Fruit fly (Drosophila melanogaster) whole organism, embryonic: ENCODE results near the gene bt.

Experiments used
- BEAF-32 ChIP-seq: fragments of 200-800 bp; sonication (Bioruptor generic); optimal IDR thresholded peaks from 3 replicates; lab custom pipeline; 2017; ENCODE audit warnings: missing biosample characterization, missing genetic modification characterization, mild to moderate bottlenecking, moderate library complexity, missing genetic modification reagents
- CG12659 ChIP-seq: fragments of 200-800 bp; sonication (Bioruptor generic); optimal IDR thresholded peaks from 3 replicates; lab custom pipeline; 2017; ENCODE audit warnings: mild to moderate bottlenecking, missing biosample characterization, missing genetic modification reagents, missing genetic modification characterization
- CG15514 ChIP-seq: fragments of 200-800 bp; sonication (Bioruptor generic); optimal IDR thresholded peaks from 3 replicates; lab custom pipeline; 2017; ENCODE audit warnings: missing biosample characterization, missing genetic modification characterization, mild to moderate bottlenecking, moderate library complexity, missing genetic modification reagents
- CG17186 ChIP-seq: fragments of 200-800 bp; sonication (Bioruptor generic); optimal IDR thresholded peaks from 3 replicates; lab custom pipeline; 2017; ENCODE audit warnings: missing biosample characterization, missing genetic modification reagents, missing genetic modification characterization
- CG17802 ChIP-seq: fragments of 200-800 bp; sonication (Bioruptor generic); optimal IDR thresholded peaks from 2 replicates; lab custom pipeline; 2018; ENCODE audit warnings: missing biosample characterization, mild to moderate bottlenecking, missing genetic modification characterization, moderate library complexity
- CG18476 ChIP-seq: fragments of 200-800 bp; sonication (Bioruptor generic); optimal IDR thresholded peaks from 2 replicates; lab custom pipeline; 2016; ENCODE audit warnings: missing biosample characterization, mild to moderate bottlenecking, missing genetic modification characterization
- CG30020 ChIP-seq: fragments of 200-800 bp; optimal IDR thresholded peaks from 2 replicates; lab custom pipeline; 2019; ENCODE audit warnings: missing biosample characterization, mild to moderate bottlenecking, missing genetic modification characterization, moderate library complexity
- CG3995 ChIP-seq: fragments of 200-800 bp; sonication (Bioruptor generic); optimal IDR thresholded peaks from 3 replicates; lab custom pipeline; 2016; ENCODE audit warnings: missing biosample characterization, missing genetic modification characterization
- CG7357 ChIP-seq: fragments of 200-800 bp; sonication (Bioruptor generic); IDR thresholded peaks from 3 replicates; pipeline ENCODE4 v1.3.6; 2022; ENCODE audit warnings: missing biosample characterization, missing genetic modification characterization
- CG7372 ChIP-seq: fragments of 200-800 bp; sonication (Bioruptor generic); IDR thresholded peaks from 2 replicates; pipeline ENCODE4 v1.3.6; 2022; ENCODE audit warnings: missing biosample characterization, missing genetic modification characterization
- CG7745 ChIP-seq: fragments of 200-800 bp; sonication (Bioruptor generic); optimal IDR thresholded peaks from 2 replicates; lab custom pipeline; 2018; ENCODE audit warnings: missing biosample characterization, mild to moderate bottlenecking, missing genetic modification characterization, moderate library complexity
- CG8089 ChIP-seq: fragments of 200-800 bp; sonication (Bioruptor generic); optimal IDR thresholded peaks from 3 replicates; lab custom pipeline; 2016; ENCODE audit warnings: missing biosample characterization, missing genetic modification characterization
- CG8924 ChIP-seq: fragments of 200-800 bp; optimal IDR thresholded peaks from 3 replicates; lab custom pipeline; 2019; ENCODE audit warnings: missing biosample characterization, mild to moderate bottlenecking, missing genetic modification characterization, moderate library complexity
- CG9609 ChIP-seq: fragments of 200-800 bp; sonication (Bioruptor generic); optimal IDR thresholded peaks from 3 replicates; lab custom pipeline; 2016; ENCODE audit warnings: missing biosample characterization, missing genetic modification characterization
- Dfd ChIP-seq, 2 experiments: fragments of >200 bp; optimal IDR thresholded peaks; 2 replicates each; lab custom pipeline; 2017; ENCODE audit warnings: missing biosample characterization in 2 of 2, missing genetic modification characterization in 2 of 2
- Dref ChIP-seq: fragments of 200-800 bp; sonication (Bioruptor generic); IDR thresholded peaks from 2 replicates; pipeline ENCODE4 v1.3.6; 2022; ENCODE audit warnings: missing biosample characterization, missing genetic modification characterization
- E2f1 ChIP-seq: fragments of 200-800 bp; sonication (Bioruptor generic); IDR thresholded peaks from 2 replicates; pipeline ENCODE4 v1.3.6; 2022; ENCODE audit warnings: missing biosample characterization, missing genetic modification characterization
- Ets65A ChIP-seq: fragments of 200-800 bp; sonication (Bioruptor generic); peaks from one replicate; lab custom pipeline; 2016; ENCODE audit warnings: missing biosample characterization, missing genetic modification characterization
- Ets97D ChIP-seq: fragments of 200-800 bp; sonication (Bioruptor generic); optimal IDR thresholded peaks from 3 replicates; lab custom pipeline; 2016; ENCODE audit warnings: missing biosample characterization, missing genetic modification characterization
- HHEX ChIP-seq: fragments of 200-800 bp; sonication (Bioruptor generic); optimal IDR thresholded peaks from 3 replicates; lab custom pipeline; 2017; ENCODE audit warnings: missing biosample characterization, mild to moderate bottlenecking, missing genetic modification characterization, missing genetic modification reagents
- HLH3B ChIP-seq: fragments of 200-800 bp; sonication (Bioruptor generic); IDR thresholded peaks from 2 replicates; pipeline ENCODE4 v1.3.6; 2022; ENCODE audit warnings: missing biosample characterization, missing genetic modification characterization
- HLH4C ChIP-seq: fragments of 200-800 bp; sonication (Bioruptor generic); IDR thresholded peaks from 3 replicates; pipeline ENCODE4 v1.3.6; 2022; ENCODE audit warnings: missing biosample characterization, missing genetic modification characterization; ENCODE audit not compliant: partially characterized antibody
- Lpt ChIP-seq: fragments of >200 bp; optimal IDR thresholded peaks from 2 replicates; lab custom pipeline; 2018; ENCODE audit warnings: missing biosample characterization, missing genetic modification characterization
- MESR4 ChIP-seq: fragments of 200-800 bp; sonication (Bioruptor generic); optimal IDR thresholded peaks from 2 replicates; lab custom pipeline; 2018; ENCODE audit warnings: missing biosample characterization, mild to moderate bottlenecking, missing genetic modification characterization, moderate library complexity
- Max ChIP-seq: fragments of 200-800 bp; sonication (Bioruptor generic); optimal IDR thresholded peaks from 2 replicates; lab custom pipeline; 2016; ENCODE audit warnings: missing biosample characterization, mild to moderate bottlenecking, missing genetic modification characterization
- Scr ChIP-seq: fragments of 200-800 bp; sonication (Bioruptor generic); IDR thresholded peaks from 2 replicates; pipeline ENCODE4 v1.3.6; 2022; ENCODE audit warnings: missing biosample characterization, missing genetic modification characterization; ENCODE audit not compliant: partially characterized antibody
- Sry-δ ChIP-seq: fragments of 200-800 bp; sonication (Bioruptor generic); optimal IDR thresholded peaks from 2 replicates; lab custom pipeline; 2016; ENCODE audit warnings: missing biosample characterization, missing genetic modification characterization
- Stat92E ChIP-seq, 3 experiments: fragments of >200 bp in 2 of 3; fragments of 200-800 bp in 1 of 3; sonication (Bioruptor generic) in 1 of 3; optimal IDR thresholded peaks; 2 replicates each; lab custom pipeline; 2017 to 2019; ENCODE audit warnings: missing biosample characterization in 3 of 3, missing genetic modification characterization in 3 of 3, mild to moderate bottlenecking in 1 of 3, moderate library complexity in 1 of 3
- Xbp1 ChIP-seq: fragments of 200-800 bp; sonication (Bioruptor generic); optimal IDR thresholded peaks from 3 replicates; lab custom pipeline; 2016; ENCODE audit warnings: missing biosample characterization, mild to moderate bottlenecking, missing genetic modification characterization
- ato ChIP-seq: fragments of 200-800 bp; sonication (Bioruptor generic); IDR thresholded peaks from 2 replicates; pipeline ENCODE4 v1.3.6; 2022; ENCODE audit warnings: missing biosample characterization, missing genetic modification characterization; ENCODE audit not compliant: partially characterized antibody
- bab2 ChIP-seq: fragments of 200-800 bp; sonication (Bioruptor generic); optimal IDR thresholded peaks from 2 replicates; lab custom pipeline; 2016; ENCODE audit warnings: missing biosample characterization, missing genetic modification characterization
- bbx ChIP-seq: fragments of 200-800 bp; sonication (Bioruptor generic); IDR thresholded peaks from 2 replicates; pipeline ENCODE4 v1.3.6; 2022; ENCODE audit warnings: missing biosample characterization, missing genetic modification characterization; ENCODE audit not compliant: partially characterized antibody
- cg ChIP-seq: fragments of 200-800 bp; sonication (Bioruptor generic); optimal IDR thresholded peaks from 3 replicates; lab custom pipeline; 2019; ENCODE audit warnings: missing biosample characterization, mild to moderate bottlenecking, missing genetic modification characterization, moderate library complexity
- chinmo ChIP-seq: fragments of 200-800 bp; sonication (Bioruptor generic); IDR thresholded peaks from 4 replicates; pipeline ENCODE4 v1.3.6; 2022; ENCODE audit warnings: missing biosample characterization, missing genetic modification characterization; ENCODE audit not compliant: partially characterized antibody
- danr ChIP-seq: fragments of 200-800 bp; sonication (Bioruptor generic); IDR thresholded peaks from 2 replicates; pipeline ENCODE4 v1.3.6; 2022; ENCODE audit warnings: missing biosample characterization, missing genetic modification characterization
- gfzf ChIP-seq: fragments of 200-800 bp; sonication (Bioruptor generic); optimal IDR thresholded peaks from 2 replicates; lab custom pipeline; 2016; ENCODE audit warnings: missing biosample characterization, mild to moderate bottlenecking, missing genetic modification characterization, moderate library complexity
- jing ChIP-seq: fragments of 200-800 bp; sonication (Bioruptor generic); optimal IDR thresholded peaks from 2 replicates; lab custom pipeline; 2018; ENCODE audit warnings: missing biosample characterization, mild to moderate bottlenecking, missing genetic modification characterization
- jumu ChIP-seq: fragments of 200-800 bp; sonication (Bioruptor generic); optimal IDR thresholded peaks from 3 replicates; lab custom pipeline; 2016; ENCODE audit warnings: missing biosample characterization, missing genetic modification characterization
- ken ChIP-seq: fragments of 200-800 bp; sonication (Bioruptor generic); IDR thresholded peaks from 3 replicates; pipeline ENCODE4 v1.3.6; 2022; ENCODE audit warnings: missing biosample characterization, missing genetic modification characterization
- onecut ChIP-seq: fragments of 200-800 bp; sonication (Bioruptor generic); IDR thresholded peaks from 2 replicates; pipeline ENCODE4 v1.3.6; 2022; ENCODE audit warnings: missing biosample characterization, missing genetic modification characterization
- pfk ChIP-seq: fragments of 200-800 bp; sonication (Bioruptor generic); optimal IDR thresholded peaks from 2 replicates; lab custom pipeline; 2018; ENCODE audit warnings: missing biosample characterization, mild to moderate bottlenecking, missing genetic modification characterization, moderate library complexity
- phol ChIP-seq: fragments of 200-800 bp; sonication (Bioruptor generic); optimal IDR thresholded peaks from 3 replicates; lab custom pipeline; 2018; ENCODE audit warnings: missing biosample characterization, mild to moderate bottlenecking, missing genetic modification characterization, moderate library complexity
- pzg ChIP-seq: fragments of 200-800 bp; sonication (Bioruptor generic); optimal IDR thresholded peaks from 3 replicates; lab custom pipeline; 2018; ENCODE audit warnings: missing biosample characterization, mild to moderate bottlenecking, missing genetic modification characterization, moderate library complexity
- row ChIP-seq: fragments of 200-800 bp; sonication (Bioruptor generic); IDR thresholded peaks from 3 replicates; pipeline ENCODE4 v1.3.6; 2022; ENCODE audit warnings: missing biosample characterization, missing genetic modification characterization
- sc ChIP-seq, 3 experiments: fragments of >200 bp in 2 of 3; fragments of 200-800 bp in 1 of 3; sonication (Bioruptor generic) in 1 of 3; optimal IDR thresholded peaks; 2 replicates in 2 of 3; 3 replicates in 1 of 3; lab custom pipeline; 2017; ENCODE audit warnings: mild to moderate bottlenecking in 1 of 3, missing biosample characterization in 1 of 3, missing genetic modification characterization in 1 of 3, missing genetic modification reagents in 1 of 3
- slbo ChIP-seq: fragments of 200-800 bp; sonication (Bioruptor generic); IDR thresholded peaks from 2 replicates; pipeline ENCODE4 v1.3.6; 2022; ENCODE audit warnings: missing biosample characterization, missing genetic modification characterization
- ssp ChIP-seq: fragments of 200-800 bp; sonication (Bioruptor generic); IDR thresholded peaks from 2 replicates; pipeline ENCODE4 v1.3.6; 2022; ENCODE audit warnings: missing biosample characterization, missing genetic modification characterization
- vnd ChIP-seq: fragments of 200-800 bp; sonication (Bioruptor generic); IDR thresholded peaks from 3 replicates; pipeline ENCODE4 v1.3.6; 2022; ENCODE audit warnings: missing biosample characterization, missing genetic modification characterization; ENCODE audit not compliant: partially characterized antibody
- zen ChIP-seq: fragments of 200-800 bp; sonication (Bioruptor generic); optimal IDR thresholded peaks from 3 replicates; lab custom pipeline; 2018; ENCODE audit warnings: missing biosample characterization, mild to moderate bottlenecking, missing genetic modification characterization, moderate library complexity

Gene bt

dm6 chr4:787389-787822 is 63.2 kb downstream of the bt start (continued):
- TF ChIP-seq CG3995 = peak; percentile 37
- TF ChIP-seq CG7745 (tag; lab: Kevin White, UChicago) = no peak
- 0 out of 2 replicates have a peak, but pooled peaks have one; percentile 36 for TF ChIP-seq ato (GFP tag; lab: Robert Waterston, UW)
- TF ChIP-seq chinmo (GFP tag; lab: Robert Waterston, UW) = 0 out of 4 replicates have a peak, but pooled peaks have one; percentile 32
- peak; percentile 48 for TF ChIP-seq Ets65A
- 0 out of 2 replicates have a peak, but pooled peaks have one; percentile 11 for TF ChIP-seq onecut (GFP tag; lab: Robert Waterston, UW)
- peak; percentile 78 for TF ChIP-seq CG7357 (GFP tag; lab: Robert Waterston, UW)
- TF ChIP-seq zen (tag; lab: Kevin White, UChicago) = peak; percentile 3
- no peak for TF ChIP-seq jing (GFP tag; lab: Kevin White, UChicago)
- TF ChIP-seq Ets97D (GFP tag; lab: Kevin White, UChicago) = peak; percentile 31
- TF ChIP-seq Scr (GFP tag; lab: Robert Waterston, UW) = peak; percentile 51
- no peak for TF ChIP-seq CG7372 (GFP tag; lab: Robert Waterston, UW)
- TF ChIP-seq Stat92E (GFP tag; optimal IDR thresholded peaks at IDR 0.05; lab: Kevin White, UChicago) = peak in 1 of 3 experiments; percentile 30
- peak; percentile 14 for TF ChIP-seq Xbp1 (GFP tag; lab: Kevin White, UChicago)
- TF ChIP-seq E2f1 (GFP tag; lab: Robert Waterston, UW) = no peak
- TF ChIP-seq HLH4C (GFP tag; lab: Robert Waterston, UW) = peak; percentile 47; the same call in 2 of the 3 replicates
- peak; percentile 97 for TF ChIP-seq CG30020 (tag; lab: Kevin White, UChicago)
- TF ChIP-seq MESR4 (GFP tag; lab: Kevin White, UChicago) = peak; percentile 98
- no peak for TF ChIP-seq sc (optimal IDR thresholded peaks at IDR 0.05; lab: Kevin White, UChicago)
- TF ChIP-seq sc (GFP tag; optimal IDR thresholded peaks at IDR 0.05; lab: Kevin White, UChicago) = no peak
- TF ChIP-seq ken (GFP tag; lab: Robert Waterston, UW) = no peak
- TF ChIP-seq bbx (GFP tag; lab: Robert Waterston, UW) = peak; percentile 39; the same call in 1 of the 2 replicates
- TF ChIP-seq CG18476 = no peak
- TF ChIP-seq CG8089 (GFP tag; lab: Kevin White, UChicago) = peak; percentile 17
- 0 out of 2 replicates have a peak, but pooled peaks have one; percentile 20 for TF ChIP-seq HLH3B
- peak; percentile 45 for TF ChIP-seq pfk (GFP tag; lab: Kevin White, UChicago)
- no peak for TF ChIP-seq cg (GFP tag; lab: Kevin White, UChicago)
- TF ChIP-seq slbo (GFP tag; lab: Robert Waterston, UW) = no peak
- TF ChIP-seq CG17186 (GFP tag; lab: Kevin White, UChicago) = no peak
- TF ChIP-seq Max = peak; percentile 7
- TF ChIP-seq jumu (GFP tag; lab: Kevin White, UChicago) = no peak

dm6 chr4:788350-788749 is 64.2 kb downstream of the bt start:
- TF ChIP-seq bab2 (no peak), phol (tag; lab: Kevin White, UChicago) (peak; percentile 46), CG8924 (no peak), pzg (GFP tag; lab: Kevin White, UChicago) (peak; percentile 34), Dfd (GFP tag; optimal IDR thresholded peaks at IDR 0.05; lab: Kevin White, UChicago) (peak in 1 of 2 experiments; percentile 65), HHEX (GFP tag; lab: Kevin White, UChicago) (no peak), CG12659 (GFP tag; lab: Kevin White, UChicago) (peak; percentile 7), Lpt (GFP tag; lab: Kevin White, UChicago) (no peak), CG9609 (GFP tag; lab: Kevin White, UChicago) (no peak), CG17802 (tag; lab: Kevin White, UChicago) (peak; percentile 98), Dref (GFP tag; lab: Robert Waterston, UW) (peak; percentile 59), row (GFP tag; lab: Robert Waterston, UW) (peak; percentile 79), gfzf (peak; percentile 44), vnd (GFP tag; lab: Robert Waterston, UW) (no peak), CG15514 (GFP tag; lab: Kevin White, UChicago) (no peak), Ets65A (peak; percentile 40), Sry-δ (GFP tag; lab: Kevin White, UChicago) (peak; percentile 23), danr (no peak), ssp (GFP tag; lab: Robert Waterston, UW) (peak; percentile 98), BEAF-32 (GFP tag; lab: Kevin White, UChicago) (peak; percentile 42)
